Fruit fly (Drosophila melanogaster) whole organism, embryonic: ENCODE data around the gene CG34180.

Experiments
- Atf3 ChIP-seq: fragments of 200-800 bp; sonication (Bioruptor generic); optimal IDR thresholded peaks from 3 replicates; lab custom pipeline; 2016; ENCODE audit warnings: missing biosample characterization, missing genetic modification characterization
- B-H2 ChIP-seq: fragments of 200-800 bp; sonication (Bioruptor generic); optimal IDR thresholded peaks from 2 replicates; lab custom pipeline; 2018; ENCODE audit warnings: missing biosample characterization, mild to moderate bottlenecking, missing genetic modification characterization
- Blimp-1 ChIP-seq: fragments of 200-800 bp; sonication (Bioruptor generic); optimal IDR thresholded peaks from 3 replicates; lab custom pipeline; 2018; ENCODE audit warnings: missing biosample characterization, missing genetic modification characterization, mild to moderate bottlenecking, moderate library complexity, missing genetic modification reagents
- CG10366 ChIP-seq: fragments of 200-800 bp; sonication (Bioruptor generic); IDR thresholded peaks from 2 replicates; pipeline ENCODE4 v1.3.6; 2022; ENCODE audit warnings: missing biosample characterization, missing genetic modification characterization
- CG10431 ChIP-seq: fragments of 200-800 bp; sonication (Bioruptor generic); optimal IDR thresholded peaks from 3 replicates; lab custom pipeline; 2018; ENCODE audit warnings: missing biosample characterization, mild to moderate bottlenecking, missing genetic modification characterization
- CG11398 ChIP-seq: fragments of 200-800 bp; sonication (Bioruptor generic); optimal IDR thresholded peaks from 2 replicates; lab custom pipeline; 2016; ENCODE audit warnings: missing biosample characterization, missing genetic modification characterization
- CG12299 ChIP-seq: fragments of 200-800 bp; sonication (Bioruptor generic); optimal IDR thresholded peaks from 2 replicates; lab custom pipeline; 2018; ENCODE audit warnings: missing biosample characterization, mild to moderate bottlenecking, missing genetic modification characterization
- CG13894 ChIP-seq: fragments of 200-800 bp; sonication (Bioruptor generic); optimal IDR thresholded peaks from 3 replicates; lab custom pipeline; 2018; ENCODE audit warnings: missing biosample characterization, mild to moderate bottlenecking, missing genetic modification characterization, moderate library complexity
- CG14965 ChIP-seq: fragments of 200-800 bp; sonication (Bioruptor generic); optimal IDR thresholded peaks from 2 replicates; lab custom pipeline; 2016; ENCODE audit warnings: missing biosample characterization, missing genetic modification characterization, borderline replicate concordance
- CG18011 ChIP-seq: fragments of 200-800 bp; sonication (Bioruptor generic); optimal IDR thresholded peaks from 2 replicates; lab custom pipeline; 2017; ENCODE audit warnings: missing biosample characterization, missing genetic modification characterization, mild to moderate bottlenecking, moderate library complexity, missing genotype
- CG2129 ChIP-seq: fragments of 200-800 bp; sonication (Bioruptor generic); IDR thresholded peaks from 2 replicates; pipeline ENCODE4 v1.3.6; 2022; ENCODE audit warnings: missing biosample characterization, missing genetic modification characterization; ENCODE audit not compliant: partially characterized antibody
- CG30020 ChIP-seq: fragments of 200-800 bp; optimal IDR thresholded peaks from 2 replicates; lab custom pipeline; 2019; ENCODE audit warnings: missing biosample characterization, mild to moderate bottlenecking, missing genetic modification characterization, moderate library complexity
- CG3407 ChIP-seq: fragments of 200-800 bp; sonication (Bioruptor generic); optimal IDR thresholded peaks from 2 replicates; lab custom pipeline; 2018; ENCODE audit warnings: missing biosample characterization, mild to moderate bottlenecking, missing genetic modification characterization
- CG34422 ChIP-seq: fragments of 200-800 bp; sonication (Bioruptor generic); IDR thresholded peaks from 3 replicates; pipeline ENCODE4 v1.3.6; 2022; ENCODE audit warnings: missing biosample characterization, missing genetic modification characterization
- CG4328 ChIP-seq: fragments of 200-800 bp; sonication (Bioruptor generic); optimal IDR thresholded peaks from 3 replicates; lab custom pipeline; 2017; ENCODE audit warnings: missing biosample characterization, missing genetic modification reagents, missing genetic modification characterization
- CG6689 ChIP-seq: fragments of 200-800 bp; sonication (Bioruptor generic); IDR thresholded peaks from 2 replicates; pipeline ENCODE4 v1.3.6; 2022; ENCODE audit warnings: missing biosample characterization, missing genetic modification characterization
- CG8944 ChIP-seq: fragments of 200-800 bp; sonication (Bioruptor generic); optimal IDR thresholded peaks from 3 replicates; lab custom pipeline; 2016; ENCODE audit warnings: missing biosample characterization, missing genetic modification characterization
- CG9727 ChIP-seq: fragments of 200-800 bp; sonication (Bioruptor generic); optimal IDR thresholded peaks from 3 replicates; lab custom pipeline; 2017; ENCODE audit warnings: missing biosample characterization, mild to moderate bottlenecking, missing genetic modification characterization
- Deaf1 ChIP-seq: fragments of 200-800 bp; optimal IDR thresholded peaks from 3 replicates; lab custom pipeline; 2019; ENCODE audit warnings: missing biosample characterization, mild to moderate bottlenecking, missing genetic modification characterization, moderate library complexity
- E2f1 ChIP-seq: fragments of 200-800 bp; sonication (Bioruptor generic); IDR thresholded peaks from 2 replicates; pipeline ENCODE4 v1.3.6; 2022; ENCODE audit warnings: missing biosample characterization, missing genetic modification characterization
- HmgD ChIP-seq: fragments of 200-800 bp; sonication (Bioruptor generic); optimal IDR thresholded peaks from 3 replicates; lab custom pipeline; 2016; ENCODE audit warnings: missing biosample characterization, missing genetic modification characterization
- Hr78 ChIP-seq, 2 experiments: fragments of 200-800 bp in 1 of 2; fragments of >200 bp in 1 of 2; sonication (Bioruptor generic) in 1 of 2; optimal IDR thresholded peaks; 2 replicates each; lab custom pipeline; 2017 to 2019; ENCODE audit warnings: missing biosample characterization in 2 of 2, missing genetic modification characterization in 2 of 2, mild to moderate bottlenecking in 1 of 2, moderate library complexity in 1 of 2
- Lhr ChIP-seq: fragments of 200-800 bp; sonication (Bioruptor generic); optimal IDR thresholded peaks from 3 replicates; lab custom pipeline; 2017; ENCODE audit warnings: mild to moderate bottlenecking, missing biosample characterization, missing genetic modification reagents, missing genetic modification characterization
- MBD-R2 ChIP-seq: fragments of 200-800 bp; sonication (Bioruptor generic); IDR thresholded peaks from 2 replicates; pipeline ENCODE4 v1.3.6; 2022; ENCODE audit warnings: missing biosample characterization, missing genetic modification characterization
- Nf-YB ChIP-seq: fragments of 200-800 bp; sonication (Bioruptor generic); optimal IDR thresholded peaks from 3 replicates; lab custom pipeline; 2019; ENCODE audit warnings: missing biosample characterization, mild to moderate bottlenecking, missing genetic modification characterization, moderate library complexity
- PHDP ChIP-seq: fragments of 200-800 bp; sonication (Bioruptor generic); optimal IDR thresholded peaks from 3 replicates; lab custom pipeline; 2018; ENCODE audit warnings: missing biosample characterization, mild to moderate bottlenecking, missing genetic modification characterization, moderate library complexity
- Scr ChIP-seq: fragments of 200-800 bp; sonication (Bioruptor generic); IDR thresholded peaks from 2 replicates; pipeline ENCODE4 v1.3.6; 2022; ENCODE audit warnings: missing biosample characterization, missing genetic modification characterization; ENCODE audit not compliant: partially characterized antibody
- Sry-β ChIP-seq: fragments of 200-800 bp; sonication (Bioruptor generic); optimal IDR thresholded peaks from 2 replicates; lab custom pipeline; 2018; ENCODE audit warnings: missing biosample characterization, mild to moderate bottlenecking, missing genetic modification characterization, moderate library complexity
- TFAM ChIP-seq: fragments of 200-800 bp; sonication (Bioruptor generic); optimal IDR thresholded peaks from 2 replicates; lab custom pipeline; 2017; ENCODE audit warnings: missing biosample characterization, missing genetic modification characterization, inconsistent platforms
- bbx ChIP-seq: fragments of 200-800 bp; sonication (Bioruptor generic); IDR thresholded peaks from 2 replicates; pipeline ENCODE4 v1.3.6; 2022; ENCODE audit warnings: missing biosample characterization, missing genetic modification characterization; ENCODE audit not compliant: partially characterized antibody
- crol ChIP-seq: fragments of 200-800 bp; sonication (Bioruptor generic); IDR thresholded peaks from 2 replicates; pipeline ENCODE4 v1.3.6; 2022; ENCODE audit warnings: missing biosample characterization, missing genetic modification characterization
- dan ChIP-seq: fragments of 200-800 bp; sonication (Bioruptor generic); IDR thresholded peaks from 2 replicates; pipeline ENCODE4 v1.3.6; 2022; ENCODE audit warnings: missing biosample characterization, missing genetic modification characterization
- danr ChIP-seq: fragments of 200-800 bp; sonication (Bioruptor generic); IDR thresholded peaks from 2 replicates; pipeline ENCODE4 v1.3.6; 2022; ENCODE audit warnings: missing biosample characterization, missing genetic modification characterization
- dmrt99B ChIP-seq: fragments of 200-800 bp; sonication (Bioruptor generic); optimal IDR thresholded peaks from 2 replicates; lab custom pipeline; 2018; ENCODE audit warnings: missing biosample characterization, mild to moderate bottlenecking, missing genetic modification characterization, moderate library complexity
- en ChIP-seq: fragments of 200-800 bp; sonication (Bioruptor generic); optimal IDR thresholded peaks from 2 replicates; lab custom pipeline; 2016; ENCODE audit warnings: missing biosample characterization, missing genetic modification characterization
- fd102C ChIP-seq: fragments of 200-800 bp; sonication (Bioruptor generic); optimal IDR thresholded peaks from 2 replicates; lab custom pipeline; 2018; ENCODE audit warnings: missing biosample characterization, mild to moderate bottlenecking, missing genetic modification characterization, moderate library complexity
- fu2 ChIP-seq: fragments of 200-800 bp; sonication (Bioruptor generic); optimal IDR thresholded peaks from 2 replicates; lab custom pipeline; 2016; ENCODE audit warnings: missing biosample characterization, missing genetic modification characterization
- gro ChIP-seq: fragments of 200-800 bp; sonication (Bioruptor generic); optimal IDR thresholded peaks from 2 replicates; lab custom pipeline; 2016; ENCODE audit warnings: missing biosample characterization, missing genetic modification characterization
- jumu ChIP-seq: fragments of 200-800 bp; sonication (Bioruptor generic); optimal IDR thresholded peaks from 3 replicates; lab custom pipeline; 2016; ENCODE audit warnings: missing biosample characterization, missing genetic modification characterization
- mirr ChIP-seq: fragments of 200-800 bp; sonication (Bioruptor generic); optimal IDR thresholded peaks from 3 replicates; lab custom pipeline; 2018; ENCODE audit warnings: missing biosample characterization, mild to moderate bottlenecking, missing genetic modification characterization
- pfk ChIP-seq: fragments of 200-800 bp; sonication (Bioruptor generic); optimal IDR thresholded peaks from 2 replicates; lab custom pipeline; 2018; ENCODE audit warnings: missing biosample characterization, mild to moderate bottlenecking, missing genetic modification characterization, moderate library complexity
- pros ChIP-seq: fragments of 200-800 bp; sonication (Bioruptor generic); optimal IDR thresholded peaks from 3 replicates; lab custom pipeline; 2019; ENCODE audit warnings: missing biosample characterization, mild to moderate bottlenecking, missing genetic modification characterization, moderate library complexity
- rib ChIP-seq: fragments of 200-800 bp; sonication (Bioruptor generic); IDR thresholded peaks from 2 replicates; pipeline ENCODE4 v1.3.6; 2022; ENCODE audit warnings: missing biosample characterization, missing genetic modification characterization
- ro ChIP-seq: fragments of 200-800 bp; sonication (Bioruptor generic); IDR thresholded peaks from 2 replicates; pipeline ENCODE4 v1.3.6; 2022; ENCODE audit warnings: missing biosample characterization, missing genetic modification characterization
- vnd ChIP-seq: fragments of 200-800 bp; sonication (Bioruptor generic); IDR thresholded peaks from 3 replicates; pipeline ENCODE4 v1.3.6; 2022; ENCODE audit warnings: missing biosample characterization, missing genetic modification characterization; ENCODE audit not compliant: partially characterized antibody

The CG34180 gene

DNA sequence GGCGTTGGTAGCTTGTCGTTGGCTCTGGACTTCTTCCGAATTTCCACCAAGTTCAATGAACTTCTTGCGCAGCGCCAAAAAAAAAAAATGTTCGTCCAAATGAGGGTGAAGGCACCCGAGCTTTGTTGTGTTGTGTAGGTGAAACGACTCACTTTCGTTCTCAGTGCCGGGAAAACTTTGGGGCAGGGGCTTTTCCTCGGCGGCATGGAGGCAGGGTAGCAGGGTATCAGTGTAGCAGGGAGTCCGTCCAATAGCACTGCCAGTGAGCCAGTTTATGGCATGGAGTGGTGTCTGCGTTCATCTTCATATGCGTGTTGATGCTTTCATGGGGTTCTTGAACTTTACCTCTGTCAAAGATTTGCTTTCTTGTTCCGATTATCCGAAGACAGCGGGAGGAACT, 14.0 kb downstream of the CG34180 start (continued):
- TF ChIP-seq Scr (GFP tag; lab: Robert Waterston, UW) (no peak), Deaf1 (peak; percentile 43), CG4328 (GFP tag; lab: Kevin White, UChicago) (no peak), CG9727 (no peak), HmgD (no peak), CG10431 (peak; percentile 13), Sry-β (GFP tag; lab: Kevin White, UChicago) (no peak), Blimp-1 (peak; percentile 92), pros (GFP tag; lab: Kevin White, UChicago) (peak; percentile 28), Atf3 (GFP tag; lab: Kevin White, UChicago) (no peak), fu2 (GFP tag; lab: Kevin White, UChicago) (no peak), fd102C (no peak), B-H2 (no peak), CG13894 (peak; percentile 41), Lhr (GFP tag; lab: Kevin White, UChicago) (no peak), dmrt99B (tag; lab: Kevin White, UChicago) (no peak), CG8944 (GFP tag; lab: Kevin White, UChicago) (no peak), CG2129 (GFP tag; lab: Robert Waterston, UW) (no peak), mirr (no peak), CG10366 (no peak), Nf-YB (GFP tag; lab: Kevin White, UChicago) (no peak), rib (0 out of 2 replicates have a peak, but pooled peaks have one; percentile 43), dan (GFP tag; lab: Robert Waterston, UW) (no peak), CG6689 (GFP tag; lab: Robert Waterston, UW) (no peak), jumu (GFP tag; lab: Kevin White, UChicago) (no peak), CG11398 (GFP tag; lab: Kevin White, UChicago) (no peak), CG3407 (GFP tag; lab: Kevin White, UChicago) (no peak), CG34422 (0 out of 3 replicates have a peak, but pooled peaks have one; percentile 20), danr (no peak), CG18011 (GFP tag; lab: Kevin White, UChicago) (no peak), TFAM (GFP tag; lab: Kevin White, UChicago) (no peak), MBD-R2 (GFP tag; lab: Robert Waterston, UW) (no peak), CG12299 (tag; lab: Kevin White, UChicago) (no peak), en (GFP tag; lab: Kevin White, UChicago) (no peak), CG14965 (no peak), pfk (GFP tag; lab: Kevin White, UChicago) (no peak), ro (GFP tag; lab: Robert Waterston, UW) (no peak), Hr78 (GFP tag; optimal IDR thresholded peaks at IDR 0.05; lab: Kevin White, UChicago) (no peak), bbx (GFP tag; lab: Robert Waterston, UW) (no peak), gro (GFP tag; lab: Kevin White, UChicago) (no peak), crol (GFP tag; lab: Robert Waterston, UW) (peak; percentile 60; the same call in 1 of the 2 replicates), PHDP (tag; lab: Kevin White, UChicago) (no peak), E2f1 (GFP tag; lab: Robert Waterston, UW) (no peak), vnd (GFP tag; lab: Robert Waterston, UW) (no peak), CG30020 (tag; lab: Kevin White, UChicago) (no peak)
